Fruit fly (Drosophila melanogaster): Measurements from ENCODE around the gene axo.

DNA sequence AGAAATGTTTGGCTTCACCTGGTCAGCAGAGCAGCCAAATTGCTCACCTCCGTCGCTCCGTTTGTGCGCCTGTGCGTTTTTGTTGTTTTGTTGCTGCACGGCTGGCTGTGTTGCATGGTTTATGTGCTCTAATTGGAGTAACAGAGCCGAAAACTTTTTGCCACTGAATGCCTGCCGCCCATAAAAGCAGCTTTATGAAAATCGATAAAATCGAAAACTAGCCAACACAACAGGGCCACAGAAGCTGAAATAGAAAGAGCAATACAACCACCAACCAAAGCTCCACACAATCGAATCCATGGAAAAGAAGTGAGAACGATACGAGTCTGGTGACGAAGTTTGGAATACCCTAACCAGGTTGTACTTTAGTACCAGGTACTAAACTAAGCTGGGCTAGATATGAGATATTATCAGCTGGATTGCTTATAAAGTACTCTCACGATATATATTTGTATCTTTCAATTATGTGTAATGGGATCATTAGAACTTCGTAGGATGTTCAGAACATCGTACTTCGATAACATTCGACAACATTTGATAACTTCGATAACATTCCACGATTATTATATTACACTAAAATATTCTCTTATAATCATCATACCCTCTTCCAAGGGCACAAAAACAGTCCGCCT is 68.1 kb downstream of the axo start:
- TF ChIP-seq CG9705 (GFP tag; optimal IDR thresholded peaks at IDR 0.05): no peak
- no peak for TF ChIP-seq usp (GFP tag; optimal IDR thresholded peaks at IDR 0.05)
- TF ChIP-seq Mio (GFP tag; optimal IDR thresholded peaks at IDR 0.05): no peak
- TF ChIP-seq br (GFP tag; optimal IDR thresholded peaks at IDR 0.05): no peak
- TF ChIP-seq brk (GFP tag; optimal IDR thresholded peaks at IDR 0.05): no peak
- TF ChIP-seq Myc (optimal IDR thresholded peaks at IDR 0.05): no peak
- no peak for TF ChIP-seq Dif (GFP tag; optimal IDR thresholded peaks at IDR 0.05; ENCODE audit: partially characterized antibody)
- no peak for TF ChIP-seq HLH106 (tag; optimal IDR thresholded peaks at IDR 0.05)
- TF ChIP-seq rgr (GFP tag; optimal IDR thresholded peaks at IDR 0.05): no peak
